Worm (Caenorhabditis elegans): Measurements from ENCODE around the gene T24A6.7.
"Not testable (repeated sequence)": the region's sequence is repeated elsewhere in the genome, so short reads cannot be mapped to it uniquely, and the experiment has no call there.

ce11 chrV:3506252-3506651 is 18.8 kb upstream of the T24A6.7 start, which contains the start of gene ugt-64:
- not testable (repeated sequence) for TF ChIP-seq dao-5, him-1, W03F9.2 (tag; optimal IDR thresholded peaks at IDR 0.05)

Measured in whole organism, L4/young adult.